Fruit fly (Drosophila melanogaster): Measurements from ENCODE around the gene CG31199.

dm6 chr3R:20745238-20745637, 1.6 kb upstream of the CG31199 start, which contains the start of gene CG31200:
- TF ChIP-seq usp (GFP tag; optimal IDR thresholded peaks at IDR 0.05) (no peak), CG8478 (optimal IDR thresholded peaks at IDR 0.05) (no peak), Dll (optimal IDR thresholded peaks at IDR 0.05) (no peak)

Measured in whole organism.